Fruit fly (Drosophila melanogaster) whole organism: ENCODE results near the gene CG32170.

Experiments
- CG8478 ChIP-seq: fragments of >200 bp; optimal IDR thresholded peaks from 2 replicates; lab custom pipeline; 2018; ENCODE audit warnings: inconsistent platforms
- Dll ChIP-seq: fragments of >200 bp; optimal IDR thresholded peaks from 2 replicates; lab custom pipeline; 2017
- EcR ChIP-seq, 2 experiments: fragments of >200 bp; optimal IDR thresholded peaks; 2 replicates each; lab custom pipeline; 2017; ENCODE audit warnings: missing biosample characterization in 2 of 2, missing genetic modification characterization in 2 of 2, missing genetic modification reagents in 2 of 2
- pan ChIP-seq: fragments of >200 bp; optimal IDR thresholded peaks from 2 replicates; lab custom pipeline; 2017
- psq ChIP-seq: fragments of >200 bp; optimal IDR thresholded peaks from 2 replicates; lab custom pipeline; 2017
- usp ChIP-seq: fragments of >200 bp; optimal IDR thresholded peaks from 2 replicates; lab custom pipeline; 2017; ENCODE audit warnings: missing biosample characterization, missing genetic modification characterization, mixed read lengths

The CG32170 gene

dm6 chr3L:16876785-16877468, at the start of gene CG32170:
Gene CG32170 (plus strand): TSS chr3L:16877309.
- no peak for TF ChIP-seq usp (GFP tag; lab: Kevin White, UChicago)
- TF ChIP-seq CG8478 (lab: Kevin White, UChicago): no peak
- TF ChIP-seq pan (lab: Kevin White, UChicago): no peak
- no peak for TF ChIP-seq Dll (lab: Kevin White, UChicago)
- TF ChIP-seq psq (lab: Kevin White, UChicago): no peak
- TF ChIP-seq EcR (GFP tag; optimal IDR thresholded peaks at IDR 0.05; lab: Kevin White, UChicago): no peak

dm6 chr3L:16828967-16829366, 48.1 kb upstream of the CG32170 start, which contains the start of gene CG13024:
Gene CG13024 (minus strand): TSS chr3L:16829074.
- TF ChIP-seq psq (lab: Kevin White, UChicago): no peak
- no peak for TF ChIP-seq usp (GFP tag; lab: Kevin White, UChicago)
- TF ChIP-seq pan (lab: Kevin White, UChicago): no peak
- no peak for TF ChIP-seq Dll (lab: Kevin White, UChicago)
- no peak for TF ChIP-seq CG8478 (lab: Kevin White, UChicago)
- no peak for TF ChIP-seq EcR (GFP tag; optimal IDR thresholded peaks at IDR 0.05; lab: Kevin White, UChicago)

- TF ChIP-seq pan (lab: Kevin White, UChicago) (no peak), EcR (GFP tag; optimal IDR thresholded peaks at IDR 0.05; lab: Kevin White, UChicago) (peak in 1 of 2 experiments; percentile 29)
These were observed 47.1 kb upstream of the CG32170 start for dm6 chr3L:16829983-16830382.

dm6 chr3L:16836732-16837131, 40.4 kb upstream of the CG32170 start:
- TF ChIP-seq psq (lab: Kevin White, UChicago) (no peak), Dll (lab: Kevin White, UChicago) (no peak), CG8478 (lab: Kevin White, UChicago) (no peak), pan (lab: Kevin White, UChicago) (no peak), EcR (GFP tag; optimal IDR thresholded peaks at IDR 0.05; lab: Kevin White, UChicago) (no peak), usp (GFP tag; lab: Kevin White, UChicago) (no peak)

- no peak for TF ChIP-seq pan (lab: Kevin White, UChicago)
- TF ChIP-seq psq (lab: Kevin White, UChicago): no peak
- TF ChIP-seq CG8478 (lab: Kevin White, UChicago): no peak
- no peak for TF ChIP-seq EcR (GFP tag; optimal IDR thresholded peaks at IDR 0.05; lab: Kevin White, UChicago)
- TF ChIP-seq Dll (lab: Kevin White, UChicago): no peak
- no peak for TF ChIP-seq usp (GFP tag; lab: Kevin White, UChicago)
These were observed 36.6 kb upstream of the CG32170 start for dm6 chr3L:16840540-16840939.

dm6 chr3L:16842087-16842567, 35.0 kb upstream of the CG32170 start, which contains the start of gene TSG101:
Gene TSG101 (plus strand): TSS chr3L:16842294.
- TF ChIP-seq psq (lab: Kevin White, UChicago) (no peak), Dll (lab: Kevin White, UChicago) (no peak), pan (lab: Kevin White, UChicago) (no peak), CG8478 (lab: Kevin White, UChicago) (no peak), EcR (GFP tag; optimal IDR thresholded peaks at IDR 0.05; lab: Kevin White, UChicago) (no peak), usp (GFP tag; lab: Kevin White, UChicago) (no peak)

- no peak for TF ChIP-seq pan (lab: Kevin White, UChicago)
- TF ChIP-seq usp (GFP tag; lab: Kevin White, UChicago): no peak
- no peak for TF ChIP-seq psq (lab: Kevin White, UChicago)
- no peak for TF ChIP-seq Dll (lab: Kevin White, UChicago)
- no peak for TF ChIP-seq CG8478 (lab: Kevin White, UChicago)
- no peak for TF ChIP-seq EcR (GFP tag; optimal IDR thresholded peaks at IDR 0.05; lab: Kevin White, UChicago)
These were observed 34.2 kb upstream of the CG32170 start for dm6 chr3L:16842952-16843351.

- no peak for TF ChIP-seq Dll (lab: Kevin White, UChicago)
- no peak for TF ChIP-seq pan (lab: Kevin White, UChicago)
- TF ChIP-seq EcR (GFP tag; optimal IDR thresholded peaks at IDR 0.05; lab: Kevin White, UChicago): no peak
- no peak for TF ChIP-seq CG8478 (lab: Kevin White, UChicago)
- TF ChIP-seq psq (lab: Kevin White, UChicago): no peak
- TF ChIP-seq usp (GFP tag; lab: Kevin White, UChicago): no peak
These were observed 32.1 kb upstream of the CG32170 start, which contains the start of the genes kud and Zcchc7 for dm6 chr3L:16844920-16845573. Gene kud (minus strand): TSS chr3L:16844991. Gene Zcchc7 (plus strand): TSS chr3L:16845386.

- TF ChIP-seq CG8478 (lab: Kevin White, UChicago): no peak
- TF ChIP-seq Dll (lab: Kevin White, UChicago): no peak
- no peak for TF ChIP-seq EcR (GFP tag; optimal IDR thresholded peaks at IDR 0.05; lab: Kevin White, UChicago)
- no peak for TF ChIP-seq usp (GFP tag; lab: Kevin White, UChicago)
- no peak for TF ChIP-seq pan (lab: Kevin White, UChicago)
- TF ChIP-seq psq (lab: Kevin White, UChicago): no peak
These were observed 31.4 kb upstream of the CG32170 start, which contains the start of gene CG32161 for dm6 chr3L:16845607-16846277. Gene CG32161 (plus strand): TSS chr3L:16846227.

- TF ChIP-seq Dll (lab: Kevin White, UChicago) (no peak), pan (lab: Kevin White, UChicago) (no peak), psq (lab: Kevin White, UChicago) (no peak), CG8478 (lab: Kevin White, UChicago) (no peak), usp (GFP tag; lab: Kevin White, UChicago) (no peak), EcR (GFP tag; optimal IDR thresholded peaks at IDR 0.05; lab: Kevin White, UChicago) (no peak)
These were observed 25.5 kb upstream of the CG32170 start for dm6 chr3L:16851566-16851965.
